Fruit fly (Drosophila melanogaster) whole organism, embryonic: ENCODE results near the gene Nab2.

Experiments used
- ATbp ChIP-seq: fragments of 200-800 bp; sonication (Bioruptor generic); optimal IDR thresholded peaks from 2 replicates; lab custom pipeline; 2017; ENCODE audit warnings: missing biosample characterization, mild to moderate bottlenecking, missing genetic modification characterization, missing genetic modification reagents
- B-H2 ChIP-seq: fragments of 200-800 bp; sonication (Bioruptor generic); optimal IDR thresholded peaks from 2 replicates; lab custom pipeline; 2018; ENCODE audit warnings: missing biosample characterization, mild to moderate bottlenecking, missing genetic modification characterization
- CG11696 ChIP-seq: fragments of 200-800 bp; sonication (Bioruptor generic); IDR thresholded peaks from 2 replicates; pipeline ENCODE4 v1.3.6; 2022; ENCODE audit warnings: missing biosample characterization, missing genetic modification characterization
- CG12219 ChIP-seq: fragments of 200-800 bp; sonication (Bioruptor generic); optimal IDR thresholded peaks from 3 replicates; lab custom pipeline; 2018; ENCODE audit warnings: missing biosample characterization, mild to moderate bottlenecking, missing genetic modification characterization
- CG12236 ChIP-seq: fragments of 200-800 bp; sonication (Bioruptor generic); optimal IDR thresholded peaks from 2 replicates; lab custom pipeline; 2016; ENCODE audit warnings: missing biosample characterization, missing genetic modification characterization
- CG1233 ChIP-seq: fragments of 200-800 bp; sonication (Bioruptor generic); optimal IDR thresholded peaks from 4 replicates; lab custom pipeline; 2018; ENCODE audit warnings: missing biosample characterization, mild to moderate bottlenecking, missing genetic modification characterization
- CG13624 ChIP-seq: fragments of 200-800 bp; sonication (Bioruptor generic); optimal IDR thresholded peaks from 2 replicates; lab custom pipeline; 2016; ENCODE audit warnings: missing biosample characterization, missing genetic modification characterization
- CG1529 ChIP-seq: fragments of 200-800 bp; sonication (Bioruptor generic); optimal IDR thresholded peaks from 3 replicates; lab custom pipeline; 2018; ENCODE audit warnings: missing biosample characterization, missing genetic modification characterization
- CG17359 ChIP-seq: fragments of 200-800 bp; sonication (Bioruptor generic); optimal IDR thresholded peaks from 3 replicates; lab custom pipeline; 2018; ENCODE audit warnings: missing biosample characterization, mild to moderate bottlenecking, missing genetic modification characterization, moderate library complexity
- CG17829 ChIP-seq: fragments of 200-800 bp; optimal IDR thresholded peaks from 2 replicates; lab custom pipeline; 2019; ENCODE audit warnings: missing biosample characterization, mild to moderate bottlenecking, missing genetic modification characterization, moderate library complexity
- CG18262 ChIP-seq: fragments of 200-800 bp; optimal IDR thresholded peaks from 3 replicates; lab custom pipeline; 2019; ENCODE audit warnings: missing biosample characterization, mild to moderate bottlenecking, missing genetic modification characterization, moderate library complexity
- CG2202 ChIP-seq: fragments of 200-800 bp; sonication (Bioruptor generic); optimal IDR thresholded peaks from 2 replicates; lab custom pipeline; 2018; ENCODE audit warnings: missing biosample characterization, mild to moderate bottlenecking, missing genetic modification characterization
- CG31224 ChIP-seq: fragments of 200-800 bp; sonication (Bioruptor generic); IDR thresholded peaks from 2 replicates; pipeline ENCODE4 v1.3.6; 2022; ENCODE audit warnings: missing biosample characterization, missing genetic modification characterization
- CG3163 ChIP-seq: fragments of 200-800 bp; sonication (Bioruptor generic); optimal IDR thresholded peaks from 3 replicates; lab custom pipeline; 2016; ENCODE audit warnings: missing biosample characterization, missing genetic modification characterization
- CG3281 ChIP-seq: fragments of 200-800 bp; sonication (Bioruptor generic); optimal IDR thresholded peaks from 3 replicates; lab custom pipeline; 2017; ENCODE audit warnings: missing biosample characterization, mild to moderate bottlenecking, missing genetic modification characterization
- CG34376 ChIP-seq: fragments of 200-800 bp; sonication (Bioruptor generic); optimal IDR thresholded peaks from 2 replicates; lab custom pipeline; 2018; ENCODE audit warnings: missing biosample characterization, mild to moderate bottlenecking, missing genetic modification characterization
- CG3847 ChIP-seq: fragments of 200-800 bp; sonication (Bioruptor generic); IDR thresholded peaks from 2 replicates; pipeline ENCODE4 v1.3.6; 2022; ENCODE audit warnings: missing biosample characterization, missing genetic modification characterization
- CG4360 ChIP-seq: fragments of 200-800 bp; sonication (Bioruptor generic); IDR thresholded peaks from 2 replicates; pipeline ENCODE4 v1.3.6; 2022; ENCODE audit warnings: missing biosample characterization, missing genetic modification characterization
- CG6683 ChIP-seq: fragments of 200-800 bp; sonication (Bioruptor generic); optimal IDR thresholded peaks from 2 replicates; lab custom pipeline; 2017; ENCODE audit warnings: missing biosample characterization, mild to moderate bottlenecking, missing genetic modification characterization, missing genetic modification reagents
- CG7357 ChIP-seq: fragments of 200-800 bp; sonication (Bioruptor generic); IDR thresholded peaks from 3 replicates; pipeline ENCODE4 v1.3.6; 2022; ENCODE audit warnings: missing biosample characterization, missing genetic modification characterization
- CG8765 ChIP-seq: fragments of 200-800 bp; sonication (Bioruptor generic); IDR thresholded peaks from 2 replicates; pipeline ENCODE4 v1.3.6; 2022; ENCODE audit warnings: missing biosample characterization, missing genetic modification characterization
- CG9797 ChIP-seq: fragments of 200-800 bp; sonication (Bioruptor generic); optimal IDR thresholded peaks from 3 replicates; lab custom pipeline; 2018; ENCODE audit warnings: missing biosample characterization, mild to moderate bottlenecking, missing genetic modification characterization
- Ets65A ChIP-seq: fragments of 200-800 bp; sonication (Bioruptor generic); peaks from one replicate; lab custom pipeline; 2016; ENCODE audit warnings: missing biosample characterization, missing genetic modification characterization
- Fer3 ChIP-seq: fragments of 200-800 bp; sonication (Bioruptor generic); optimal IDR thresholded peaks from 2 replicates; lab custom pipeline; 2018; ENCODE audit warnings: missing biosample characterization, mild to moderate bottlenecking, missing genetic modification characterization, moderate library complexity
- Gsc ChIP-seq: fragments of 200-800 bp; sonication (Bioruptor generic); IDR thresholded peaks from 2 replicates; pipeline ENCODE4 v1.3.6; 2022; ENCODE audit warnings: missing biosample characterization, missing genetic modification characterization
- HHEX ChIP-seq: fragments of 200-800 bp; sonication (Bioruptor generic); optimal IDR thresholded peaks from 3 replicates; lab custom pipeline; 2017; ENCODE audit warnings: missing biosample characterization, mild to moderate bottlenecking, missing genetic modification characterization, missing genetic modification reagents
- Nf-YB ChIP-seq: fragments of 200-800 bp; sonication (Bioruptor generic); optimal IDR thresholded peaks from 3 replicates; lab custom pipeline; 2019; ENCODE audit warnings: missing biosample characterization, mild to moderate bottlenecking, missing genetic modification characterization, moderate library complexity
- Opbp ChIP-seq: fragments of 200-800 bp; sonication (Bioruptor generic); IDR thresholded peaks from 3 replicates; pipeline ENCODE4 v1.3.6; 2022; ENCODE audit warnings: missing biosample characterization, missing genetic modification characterization; ENCODE audit not compliant: partially characterized antibody
- Pdp1 ChIP-seq, 2 experiments: fragments of 200-800 bp; sonication (Bioruptor generic); optimal IDR thresholded peaks; 3 replicates each; lab custom pipeline; 2016; ENCODE audit warnings: missing biosample characterization in 2 of 2, missing genetic modification characterization in 2 of 2, mild to moderate bottlenecking in 1 of 2, moderate library complexity in 1 of 2
- Sry-β ChIP-seq: fragments of 200-800 bp; sonication (Bioruptor generic); optimal IDR thresholded peaks from 2 replicates; lab custom pipeline; 2018; ENCODE audit warnings: missing biosample characterization, mild to moderate bottlenecking, missing genetic modification characterization, moderate library complexity
- Ssrp ChIP-seq: fragments of 200-800 bp; sonication (Bioruptor generic); optimal IDR thresholded peaks from 2 replicates; lab custom pipeline; 2018; ENCODE audit warnings: missing biosample characterization, mild to moderate bottlenecking, missing genetic modification characterization, moderate library complexity
- Trl ChIP-seq, 3 experiments: fragments of >200 bp in 2 of 3; fragments of 200-800 bp in 1 of 3; sonication (Bioruptor generic) in 1 of 3; optimal IDR thresholded peaks; 2 replicates in 1 of 3; 3 replicates in 2 of 3; lab custom pipeline; 2016 to 2017; ENCODE audit warnings: missing biosample characterization in 1 of 3, missing genetic modification characterization in 1 of 3
- corto ChIP-seq: fragments of 200-800 bp; sonication (Bioruptor generic); optimal IDR thresholded peaks from 2 replicates; lab custom pipeline; 2016; ENCODE audit warnings: missing biosample characterization, mild to moderate bottlenecking, missing genetic modification characterization, moderate library complexity
- crol ChIP-seq: fragments of 200-800 bp; sonication (Bioruptor generic); IDR thresholded peaks from 2 replicates; pipeline ENCODE4 v1.3.6; 2022; ENCODE audit warnings: missing biosample characterization, missing genetic modification characterization
- crp ChIP-seq, 2 experiments: fragments of 200-800 bp; sonication (Bioruptor generic); optimal IDR thresholded peaks; 2 replicates in 1 of 2; 3 replicates in 1 of 2; lab custom pipeline; 2017; ENCODE audit warnings: missing biosample characterization in 2 of 2, missing genetic modification characterization in 2 of 2, mild to moderate bottlenecking in 1 of 2, moderate library complexity in 1 of 2
- dm ChIP-seq: fragments of 200-800 bp; sonication (Bioruptor generic); optimal IDR thresholded peaks from 3 replicates; lab custom pipeline; 2016; ENCODE audit warnings: missing biosample characterization, missing genetic modification characterization
- dmrt99B ChIP-seq: fragments of 200-800 bp; sonication (Bioruptor generic); optimal IDR thresholded peaks from 2 replicates; lab custom pipeline; 2018; ENCODE audit warnings: missing biosample characterization, mild to moderate bottlenecking, missing genetic modification characterization, moderate library complexity
- fd102C ChIP-seq: fragments of 200-800 bp; sonication (Bioruptor generic); optimal IDR thresholded peaks from 2 replicates; lab custom pipeline; 2018; ENCODE audit warnings: missing biosample characterization, mild to moderate bottlenecking, missing genetic modification characterization, moderate library complexity
- hkb ChIP-seq, 2 experiments: fragments of 200-800 bp in 1 of 2; fragments of >200 bp in 1 of 2; sonication (Bioruptor generic) in 1 of 2; IDR thresholded peaks in 1 of 2; optimal IDR thresholded peaks in 1 of 2; 2 replicates each; pipeline versions ENCODE4 v1.3.6 to Lab custom; 2017 to 2022; ENCODE audit warnings: missing biosample characterization in 1 of 2, missing genetic modification characterization in 1 of 2
- ind ChIP-seq: fragments of 200-800 bp; sonication (Bioruptor generic); optimal IDR thresholded peaks from 3 replicates; lab custom pipeline; 2016; ENCODE audit warnings: missing biosample characterization, missing genetic modification characterization
- jigr1 ChIP-seq: fragments of 200-800 bp; sonication (Bioruptor generic); IDR thresholded peaks from 3 replicates; pipeline ENCODE4 v1.3.6; 2022; ENCODE audit warnings: missing biosample characterization, missing genetic modification characterization
- knrl ChIP-seq: fragments of 200-800 bp; sonication (Bioruptor generic); IDR thresholded peaks from 3 replicates; pipeline ENCODE4 v1.3.6; 2022; ENCODE audit warnings: missing biosample characterization, missing genetic modification characterization; ENCODE audit not compliant: partially characterized antibody
- lola ChIP-seq, 3 experiments: fragments of >200 bp in 2 of 3; fragments of 200-800 bp in 1 of 3; sonication (Bioruptor generic) in 1 of 3; optimal IDR thresholded peaks; 2 replicates each; lab custom pipeline; 2017 to 2019; ENCODE audit warnings: missing biosample characterization in 3 of 3, missing genetic modification characterization in 3 of 3, mild to moderate bottlenecking in 1 of 3, moderate library complexity in 1 of 3
- nerfin-2 ChIP-seq: fragments of 200-800 bp; sonication (Bioruptor generic); IDR thresholded peaks from 2 replicates; pipeline ENCODE4 v1.3.6; 2022; ENCODE audit warnings: missing biosample characterization, missing genetic modification characterization; ENCODE audit not compliant: partially characterized antibody
- odd ChIP-seq: fragments of 200-800 bp; sonication (Bioruptor generic); optimal IDR thresholded peaks from 2 replicates; lab custom pipeline; 2017; ENCODE audit warnings: missing biosample characterization, mild to moderate bottlenecking, missing genetic modification characterization
- wek ChIP-seq: fragments of 200-800 bp; sonication (Bioruptor generic); optimal IDR thresholded peaks from 3 replicates; lab custom pipeline; 2018; ENCODE audit warnings: missing biosample characterization, mild to moderate bottlenecking, missing genetic modification characterization, moderate library complexity
- zen ChIP-seq: fragments of 200-800 bp; sonication (Bioruptor generic); optimal IDR thresholded peaks from 3 replicates; lab custom pipeline; 2018; ENCODE audit warnings: missing biosample characterization, mild to moderate bottlenecking, missing genetic modification characterization, moderate library complexity
- zfh1 ChIP-seq: fragments of 200-800 bp; sonication (Bioruptor generic); IDR thresholded peaks from 3 replicates; pipeline ENCODE4 v1.3.6; 2022; ENCODE audit warnings: missing biosample characterization, missing genetic modification characterization

Gene Nab2

dm6 chr3R:24271071-24271470 lies 47.1 kb downstream of the Nab2 start, which contains the start of gene jar (continued):
- peak; percentile 21 for TF ChIP-seq ATbp (GFP tag; lab: Kevin White, UChicago)
- TF ChIP-seq Opbp: peak; percentile 95
- peak; percentile 79 for TF ChIP-seq CG34376
- 0 out of 2 replicates have a peak, but pooled peaks have one; percentile 9 for TF ChIP-seq crol
- no peak for TF ChIP-seq CG12236
- peak; percentile 22 for TF ChIP-seq odd (GFP tag; lab: Kevin White, UChicago)
- TF ChIP-seq Pdp1 (GFP tag; optimal IDR thresholded peaks at IDR 0.05; lab: Kevin White, UChicago): peak in 1 of 2 experiments; percentile 12
- TF ChIP-seq zfh1: peak; percentile 29; the same call in 1 of the 3 replicates
- TF ChIP-seq Fer3 (tag; lab: Kevin White, UChicago): peak; percentile 1
- peak; percentile 21; the same call in 1 of the 2 replicates for TF ChIP-seq CG11696 (GFP tag; lab: Robert Waterston, UW)
- TF ChIP-seq wek (GFP tag; lab: Kevin White, UChicago): peak; percentile 65
- no peak for TF ChIP-seq CG6683 (GFP tag; lab: Kevin White, UChicago)
- TF ChIP-seq dmrt99B (tag; lab: Kevin White, UChicago): peak; percentile 14
- TF ChIP-seq Trl (optimal IDR thresholded peaks at IDR 0.05; lab: Kevin White, UChicago): no peak
- no peak for TF ChIP-seq Trl (GFP tag; optimal IDR thresholded peaks at IDR 0.05; lab: Kevin White, UChicago)
- no peak for TF ChIP-seq corto
- TF ChIP-seq CG9797 (GFP tag; lab: Kevin White, UChicago): peak; percentile 99
- TF ChIP-seq Ets65A (GFP tag; lab: Kevin White, UChicago): peak; percentile 79
- peak; percentile 30 for TF ChIP-seq CG18262 (tag; lab: Kevin White, UChicago)
- no peak for TF ChIP-seq CG3163 (GFP tag; lab: Kevin White, UChicago)
- TF ChIP-seq CG12219 (GFP tag; lab: Kevin White, UChicago): no peak
- TF ChIP-seq CG1233: peak; percentile 24
- TF ChIP-seq HHEX (GFP tag; lab: Kevin White, UChicago): peak; percentile 28
- peak; percentile 65 for TF ChIP-seq CG3847 (GFP tag; lab: Robert Waterston, UW)
- no peak for TF ChIP-seq ind (GFP tag; lab: Kevin White, UChicago)
- peak; percentile 54; the same call in 1 of the 2 replicates for TF ChIP-seq nerfin-2 (GFP tag; lab: Robert Waterston, UW)
- no peak for TF ChIP-seq lola (GFP tag; optimal IDR thresholded peaks at IDR 0.05; lab: Kevin White, UChicago)
- TF ChIP-seq CG7357 (GFP tag; lab: Robert Waterston, UW): no peak
- no peak for TF ChIP-seq jigr1 (GFP tag; lab: Robert Waterston, UW)
- no peak for TF ChIP-seq CG31224
- no peak for TF ChIP-seq CG1529 (GFP tag; lab: Kevin White, UChicago)
- peak; percentile 21 for TF ChIP-seq fd102C (GFP tag; lab: Kevin White, UChicago)
- no peak for TF ChIP-seq hkb (optimal IDR thresholded peaks at IDR 0.05; lab: Kevin White, UChicago)
- peak; percentile 39; the same call in 1 of the 2 replicates for TF ChIP-seq hkb (GFP tag; IDR thresholded peaks at IDR 0.05; lab: Robert Waterston, UW)
- TF ChIP-seq CG13624 (GFP tag; lab: Kevin White, UChicago): peak; percentile 59
- TF ChIP-seq CG17359 (tag; lab: Kevin White, UChicago): peak; percentile 38
- peak; percentile 30 for TF ChIP-seq CG3281 (GFP tag; lab: Kevin White, UChicago)
- peak; percentile 24 for TF ChIP-seq CG2202 (tag; lab: Kevin White, UChicago)
- peak; percentile 42 for TF ChIP-seq Sry-β
- TF ChIP-seq dm: peak; percentile 36
- peak; percentile 99 for TF ChIP-seq CG4360
- TF ChIP-seq zen: peak; percentile 27
- TF ChIP-seq knrl (GFP tag; lab: Robert Waterston, UW): peak; percentile 88
- TF ChIP-seq B-H2: peak; percentile 69
- peak; percentile 40; the same call in 1 of the 2 replicates for TF ChIP-seq CG8765 (GFP tag; lab: Robert Waterston, UW)
- no peak for TF ChIP-seq Ssrp (tag; lab: Kevin White, UChicago)
- TF ChIP-seq crp (GFP tag; optimal IDR thresholded peaks at IDR 0.05; lab: Kevin White, UChicago): peak; percentile 92 to 100
- no peak for TF ChIP-seq Gsc (GFP tag; lab: Robert Waterston, UW)
- peak; percentile 61 for TF ChIP-seq CG17829 (tag; lab: Kevin White, UChicago)
- peak; percentile 22 for TF ChIP-seq Nf-YB (GFP tag; lab: Kevin White, UChicago)
